Worm (Caenorhabditis elegans) whole organism, midembryonic: ENCODE measurements around the gene srg-37.

ENCODE experiments used
- T22C8.4 ChIP-seq: fragments of 200-800 bp; sonication (Bioruptor generic); IDR thresholded peaks from 2 replicates; pipeline ENCODE4 v1.3.6; 2022; ENCODE audit warnings: missing genetic modification characterization, missing compliant biosample characterization
- flt-1 ChIP-seq: fragments of 200-800 bp; sonication (Bioruptor generic); IDR thresholded peaks from 2 replicates; pipeline ENCODE4 v1.3.6; 2022; ENCODE audit warnings: missing genetic modification characterization, missing compliant biosample characterization
- med-1 ChIP-seq: sonication (generic microtip); optimal IDR thresholded peaks from 2 replicates; lab custom pipeline; 2017; ENCODE audit warnings: missing genetic modification characterization, mild to moderate bottlenecking, missing compliant biosample characterization, antibody characterized with exemption, missing genetic modification reagents; ENCODE audit not compliant: insufficient read depth

- TF ChIP-seq T22C8.4 (GFP tag; lab: Robert Waterston, UW) (no peak), med-1 (no peak), flt-1 (no peak)
Measured at ce11 chrX:14225273-14225672, 9.6 kb downstream of the srg-37 start, which contains the start of gene cyp-13B2.
